Worm (Caenorhabditis elegans) whole organism, mixed stage, embryonic: ENCODE results near the gene Y51B9A.9.

Source experiments
- hlh-1 ChIP-seq: fragments of 150-350 bp; optimal IDR thresholded peaks from 2 replicates; lab custom pipeline; 2014; ENCODE audit warnings: missing biosample characterization, missing genetic modification reagents, missing genetic modification characterization
- lin-13 ChIP-seq: fragments of 150-350 bp; optimal IDR thresholded peaks from 2 replicates; lab custom pipeline; 2014; ENCODE audit warnings: missing biosample characterization, missing genetic modification characterization
- nhr-12 ChIP-seq: fragments of 150-350 bp; optimal IDR thresholded peaks from 2 replicates; lab custom pipeline; 2014; ENCODE audit warnings: missing biosample characterization, missing genetic modification characterization
- nhr-28 ChIP-seq: fragments of 150-350 bp; optimal IDR thresholded peaks from 2 replicates; lab custom pipeline; 2014; ENCODE audit warnings: missing biosample characterization, missing genetic modification characterization
- pha-4 ChIP-seq: fragments of 150-350 bp; optimal IDR thresholded peaks from 2 replicates; lab custom pipeline; 2018; ENCODE audit warnings: missing biosample characterization, missing genetic modification reagents, missing genetic modification characterization
- snpc-4 ChIP-seq: fragments of 150-350 bp; optimal IDR thresholded peaks from 2 replicates; lab custom pipeline; 2014; ENCODE audit warnings: missing biosample characterization, missing genetic modification characterization
- sptf-1 ChIP-seq: sonication (generic microtip); optimal IDR thresholded peaks from 2 replicates; lab custom pipeline; 2017; ENCODE audit warnings: mild to moderate bottlenecking, missing genetic modification characterization, moderate library complexity, missing compliant biosample characterization
- unc-39 ChIP-seq: fragments of 150-350 bp; optimal IDR thresholded peaks from 2 replicates; lab custom pipeline; 2014; ENCODE audit warnings: missing biosample characterization, missing genetic modification characterization
- unc-62 ChIP-seq: fragments of 150-350 bp; optimal IDR thresholded peaks from 2 replicates; lab custom pipeline; 2014; ENCODE audit warnings: missing biosample characterization, missing genetic modification reagents, missing genetic modification characterization
- ztf-11 ChIP-seq: fragments of 150-350 bp; optimal IDR thresholded peaks from 2 replicates; lab custom pipeline; 2014; ENCODE audit warnings: missing biosample characterization, missing genetic modification characterization

DNA sequence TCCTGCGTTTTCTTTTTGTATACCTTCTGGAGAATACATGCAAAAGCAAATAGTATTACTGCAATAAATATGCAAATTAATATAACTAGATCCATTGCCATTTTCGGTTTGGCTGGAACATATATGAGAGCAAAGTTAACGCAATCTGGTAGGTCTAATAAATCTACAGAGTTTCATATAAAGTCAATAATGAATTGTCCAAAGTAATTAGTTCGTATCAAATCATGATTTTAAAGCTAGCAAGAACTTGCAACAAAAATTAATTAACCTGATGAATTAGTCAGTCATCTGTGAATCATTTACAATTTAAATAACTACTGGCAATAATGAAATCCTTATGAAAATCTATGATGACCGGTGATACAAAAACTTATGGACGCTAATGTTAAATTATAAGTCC lies 48.0 kb upstream of the Y51B9A.9 start, which contains the start of gene R09D1.13:
- TF ChIP-seq unc-39 (tag; lab: Kevin White, UChicago): no peak
- no peak for TF ChIP-seq sptf-1 (tag; lab: Kevin White, UChicago)
- TF ChIP-seq lin-13 (tag; lab: Kevin White, UChicago): no peak
- TF ChIP-seq unc-62: no peak
- TF ChIP-seq snpc-4 (tag; lab: Kevin White, UChicago): no peak
- TF ChIP-seq nhr-28 (tag; lab: Kevin White, UChicago): no peak
- TF ChIP-seq pha-4 (tag; lab: Kevin White, UChicago): no peak
- no peak for TF ChIP-seq hlh-1 (tag; lab: Kevin White, UChicago)
- no peak for TF ChIP-seq ztf-11 (tag; lab: Kevin White, UChicago)
- TF ChIP-seq nhr-12 (tag; lab: Kevin White, UChicago): no peak
